Worm (Caenorhabditis elegans): ENCODE results near the gene fkh-7.

fkh-7 gene

ce11 chrIV:5657126-5657666, 72.7 kb downstream of the fkh-7 start (continued):
- peak; percentile 5 to 58 for TF ChIP-seq lsy-2 (tag; optimal IDR thresholded peaks at IDR 0.05)
- TF ChIP-seq dpl-1 (GFP tag; optimal IDR thresholded peaks at IDR 0.05) = peak; percentile 60
- 0 out of 2 replicates have a peak, but pooled peaks have one; percentile 23 for TF ChIP-seq ceh-20 (GFP tag; IDR thresholded peaks at IDR 0.05)
- TF ChIP-seq tra-1 (GFP tag; IDR thresholded peaks at IDR 0.05) = peak; percentile 44; the same call in 1 of the 2 replicates
- no peak for TF ChIP-seq nhr-111 (GFP tag; optimal IDR thresholded peaks at IDR 0.05)
- TF ChIP-seq hif-1 (tag; optimal IDR thresholded peaks at IDR 0.05) = peak in 1 of 2 experiments; percentile 85
- no peak for TF ChIP-seq F49E8.2 (tag; optimal IDR thresholded peaks at IDR 0.05; ENCODE audit: borderline replicate concordance)
- no peak for TF ChIP-seq ceh-44 (GFP tag; IDR thresholded peaks at IDR 0.05)
- peak; percentile 59 for TF ChIP-seq mes-2 (tag; optimal IDR thresholded peaks at IDR 0.05; ENCODE audit: poor library complexity, severe bottlenecking)
- TF ChIP-seq nhr-48 (tag; optimal IDR thresholded peaks at IDR 0.05) = peak; percentile 95
- peak; percentile 55 for TF ChIP-seq nhr-10 (tag; optimal IDR thresholded peaks at IDR 0.05)
- peak; percentile 84 for TF ChIP-seq nhr-11 (tag; optimal IDR thresholded peaks at IDR 0.05)
- TF ChIP-seq unc-62 (GFP tag; optimal IDR thresholded peaks at IDR 0.05 in 1 of 2) = peak in 1 of 2 experiments; percentile 74
- no peak for TF ChIP-seq unc-62 (tag; optimal IDR thresholded peaks at IDR 0.05)
- no peak for TF ChIP-seq Y105C5A.15 (GFP tag; IDR thresholded peaks at IDR 0.05)
- peak; percentile 62 for TF ChIP-seq lin-13 (GFP tag; optimal IDR thresholded peaks at IDR 0.05)
- no peak for TF ChIP-seq daf-16 (GFP tag; optimal IDR thresholded peaks at IDR 0.05)
- TF ChIP-seq daf-16 (tag; optimal IDR thresholded peaks at IDR 0.05) = peak; percentile 5
- TF ChIP-seq saeg-2 (GFP tag; IDR thresholded peaks at IDR 0.05) = no peak

- no peak for TF ChIP-seq lin-38 (GFP tag; IDR thresholded peaks at IDR 0.05)
- no peak for TF ChIP-seq lim-7 (GFP tag; IDR thresholded peaks at IDR 0.05)
- no peak for TF ChIP-seq daf-12 (tag; optimal IDR thresholded peaks at IDR 0.05)
- TF ChIP-seq hlh-11 (tag; optimal IDR thresholded peaks at IDR 0.05) = peak; percentile 15
- no peak for TF ChIP-seq ceh-82 (tag; optimal IDR thresholded peaks at IDR 0.05)
- no peak for TF ChIP-seq dmd-8 (GFP tag; IDR thresholded peaks at IDR 0.05)
- no peak for TF ChIP-seq jun-1 (tag; optimal IDR thresholded peaks at IDR 0.05)
- TF ChIP-seq dmd-6 (GFP tag; IDR thresholded peaks at IDR 0.05) = peak; percentile 36; the same call in 1 of the 2 replicates
- TF ChIP-seq unc-130 (GFP tag; optimal IDR thresholded peaks at IDR 0.05) = no peak
- peak in 1 of 2 experiments; percentile 13 for TF ChIP-seq unc-62 (GFP tag; optimal IDR thresholded peaks at IDR 0.05 in 1 of 2)
- TF ChIP-seq unc-62 (tag; optimal IDR thresholded peaks at IDR 0.05) = no peak
- no peak for TF ChIP-seq pqm-1 (tag; optimal IDR thresholded peaks at IDR 0.05)
- no peak for TF ChIP-seq lin-13 (GFP tag; optimal IDR thresholded peaks at IDR 0.05)
- peak; percentile 41 for TF ChIP-seq nhr-28 (tag; optimal IDR thresholded peaks at IDR 0.05)
- no peak for TF ChIP-seq nhr-25 (tag; optimal IDR thresholded peaks at IDR 0.05; ENCODE audit: borderline replicate concordance, insufficient read depth)
- TF ChIP-seq daf-16 (GFP tag; optimal IDR thresholded peaks at IDR 0.05) = no peak
- TF ChIP-seq daf-16 (tag; optimal IDR thresholded peaks at IDR 0.05) = peak; percentile 31
- TF ChIP-seq hmg-1.1 (GFP tag; IDR thresholded peaks at IDR 0.05) = no peak
- no peak for TF ChIP-seq fos-1 (tag; optimal IDR thresholded peaks at IDR 0.05)
- TF ChIP-seq php-3 (GFP tag; IDR thresholded peaks at IDR 0.05) = no peak
These were observed 73.7 kb downstream of the fkh-7 start for ce11 chrIV:5658225-5658624.

- TF ChIP-seq dmd-6 (GFP tag; IDR thresholded peaks at IDR 0.05) (peak; percentile 94), mxl-3 (GFP tag; optimal IDR thresholded peaks at IDR 0.05) (peak; percentile 12), nhr-48 (tag; optimal IDR thresholded peaks at IDR 0.05) (peak; percentile 65), daf-16 (GFP tag; optimal IDR thresholded peaks at IDR 0.05) (no peak), daf-16 (tag; optimal IDR thresholded peaks at IDR 0.05) (peak; percentile 48), aha-1 (tag) (peak; percentile 37), mes-2 (tag; optimal IDR thresholded peaks at IDR 0.05; ENCODE audit: poor library complexity, severe bottlenecking) (peak; percentile 17), mdt-29 (GFP tag; IDR thresholded peaks at IDR 0.05) (0 out of 2 replicates have a peak, but pooled peaks have one; percentile 17), F37D6.2 (tag; optimal IDR thresholded peaks at IDR 0.05) (no peak), lin-1 (GFP tag; IDR thresholded peaks at IDR 0.05) (peak; percentile 50), mdl-1 (tag; optimal IDR thresholded peaks at IDR 0.05) (peak in 1 of 2 experiments; percentile 6), pqm-1 (tag; optimal IDR thresholded peaks at IDR 0.05) (peak; percentile 54), daf-19 (GFP tag; conservative IDR thresholded peaks at IDR 0.05) (no peak), hlh-11 (tag; optimal IDR thresholded peaks at IDR 0.05) (peak; percentile 40), lsy-2 (tag; optimal IDR thresholded peaks at IDR 0.05) (no peak), dve-1 (tag; optimal IDR thresholded peaks at IDR 0.05; ENCODE audit: insufficient read depth) (peak; percentile 23), daf-12 (tag; optimal IDR thresholded peaks at IDR 0.05) (no peak), hif-1 (tag; optimal IDR thresholded peaks at IDR 0.05) (peak in 1 of 2 experiments; percentile 24)
These were observed 74.4 kb downstream of the fkh-7 start for ce11 chrIV:5658897-5659296.

Data from whole organism, L4 larva.